Worm (Caenorhabditis elegans) whole organism, midembryonic: ENCODE data around the gene crb-3.

Experiments
- T22C8.4 ChIP-seq: fragments of 200-800 bp; sonication (Bioruptor generic); IDR thresholded peaks from 2 replicates; pipeline ENCODE4 v1.3.6; 2022; ENCODE audit warnings: missing genetic modification characterization, missing compliant biosample characterization
- cog-1 ChIP-seq: sonication (generic microtip); optimal IDR thresholded peaks from 2 replicates; lab custom pipeline; 2016; ENCODE audit warnings: missing genetic modification characterization, missing compliant biosample characterization
- flt-1 ChIP-seq: fragments of 200-800 bp; sonication (Bioruptor generic); IDR thresholded peaks from 2 replicates; pipeline ENCODE4 v1.3.6; 2022; ENCODE audit warnings: missing genetic modification characterization, missing compliant biosample characterization
- klf-2 ChIP-seq: fragments of 200-800 bp; sonication (Bioruptor generic); conservative IDR thresholded peaks from 2 replicates; pipeline ENCODE4 v1.3.6; 2022; ENCODE audit warnings: missing genetic modification reagents, missing genetic modification characterization, missing compliant biosample characterization
- med-1 ChIP-seq: sonication (generic microtip); optimal IDR thresholded peaks from 2 replicates; lab custom pipeline; 2017; ENCODE audit warnings: missing genetic modification characterization, mild to moderate bottlenecking, missing compliant biosample characterization, antibody characterized with exemption, missing genetic modification reagents; ENCODE audit not compliant: insufficient read depth
- ref-1 ChIP-seq: fragments of 200-800 bp; sonication (Bioruptor generic); conservative IDR thresholded peaks from 2 replicates; pipeline ENCODE4 v1.3.6; 2022; ENCODE audit warnings: missing genetic modification reagents, missing genetic modification characterization, missing compliant biosample characterization
- tab-1 ChIP-seq: fragments of 200-800 bp; sonication (Bioruptor generic); IDR thresholded peaks from 2 replicates; pipeline ENCODE4 v1.3.6; 2022; ENCODE audit warnings: missing genetic modification characterization, missing compliant biosample characterization
- ztf-23 ChIP-seq: fragments of 200-800 bp; sonication (Bioruptor generic); IDR thresholded peaks from 2 replicates; pipeline ENCODE4 v1.3.6; 2022; ENCODE audit warnings: missing genetic modification reagents, missing genetic modification characterization, missing compliant biosample characterization
- ztf-29 ChIP-seq: fragments of 200-800 bp; sonication (Bioruptor generic); IDR thresholded peaks from 2 replicates; pipeline ENCODE4 v1.3.6; 2022; ENCODE audit warnings: missing genetic modification reagents, missing genetic modification characterization, missing compliant biosample characterization

The crb-3 gene

ce11 chrX:9251488-9251887, 47.9 kb downstream of the crb-3 start, which contains the start of gene pes-8:
Gene pes-8 (plus strand): TSS chrX:9251788.
- TF ChIP-seq tab-1 (GFP tag; lab: Robert Waterston, UW) (no peak), ztf-29 (no peak), ztf-23 (GFP tag; lab: Robert Waterston, UW) (no peak), T22C8.4 (GFP tag; lab: Robert Waterston, UW) (no peak), cog-1 (no peak), med-1 (GFP tag; lab: Kevin White, UChicago) (no peak), klf-2 (no peak)

- TF ChIP-seq cog-1: no peak
- no peak for TF ChIP-seq flt-1 (GFP tag; lab: Robert Waterston, UW)
- no peak for TF ChIP-seq tab-1 (GFP tag; lab: Robert Waterston, UW)
- TF ChIP-seq ref-1 (GFP tag; lab: Robert Waterston, UW): no peak
- no peak for TF ChIP-seq med-1 (GFP tag; lab: Kevin White, UChicago)
- TF ChIP-seq ztf-23 (GFP tag; lab: Robert Waterston, UW): no peak
Observed at ce11 chrX:9255993-9256392, 52.4 kb downstream of the crb-3 start.

DNA sequence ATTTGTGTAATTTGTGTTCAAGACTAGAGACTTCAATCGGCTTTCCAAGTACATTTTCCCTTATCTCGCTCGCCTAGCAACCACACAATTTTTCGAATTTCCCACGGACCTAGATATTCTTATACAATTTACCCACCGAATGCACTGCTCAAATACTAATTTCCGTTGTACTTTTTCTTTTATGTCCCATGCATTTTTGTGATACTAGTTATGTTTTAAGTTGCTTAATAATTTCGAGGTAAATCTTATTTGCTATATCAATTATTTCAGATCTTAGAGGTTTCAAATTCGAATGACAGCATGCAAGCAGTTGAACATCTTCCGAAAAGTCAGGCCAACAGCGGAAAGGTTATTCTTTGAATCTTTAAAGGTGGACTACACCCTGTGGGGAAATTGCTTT, 56.0 kb downstream of the crb-3 start, which contains the start of gene F18G5.1:
F18G5.1 (plus strand) TSS at position 301 of the 400 bp plus-strand sequence.
- TF ChIP-seq med-1 (GFP tag; lab: Kevin White, UChicago) (no peak), T22C8.4 (GFP tag; lab: Robert Waterston, UW) (no peak), klf-2 (no peak), tab-1 (GFP tag; lab: Robert Waterston, UW) (no peak), flt-1 (GFP tag; lab: Robert Waterston, UW) (no peak), cog-1 (no peak), ztf-23 (GFP tag; lab: Robert Waterston, UW) (no peak), ref-1 (GFP tag; lab: Robert Waterston, UW) (no peak), ztf-29 (no peak)

- no peak for TF ChIP-seq ztf-23 (GFP tag; lab: Robert Waterston, UW)
- TF ChIP-seq ref-1 (GFP tag; lab: Robert Waterston, UW): no peak
- TF ChIP-seq cog-1: no peak
- no peak for TF ChIP-seq ztf-29
- no peak for TF ChIP-seq tab-1 (GFP tag; lab: Robert Waterston, UW)
- no peak for TF ChIP-seq flt-1 (GFP tag; lab: Robert Waterston, UW)
- no peak for TF ChIP-seq klf-2
- no peak for TF ChIP-seq med-1 (GFP tag; lab: Kevin White, UChicago)
- TF ChIP-seq T22C8.4 (GFP tag; lab: Robert Waterston, UW): no peak
Observed at ce11 chrX:9261626-9262189, 58.1 kb downstream of the crb-3 start.
